Worm (Caenorhabditis elegans): ENCODE results near the gene vgln-1.

DNA sequence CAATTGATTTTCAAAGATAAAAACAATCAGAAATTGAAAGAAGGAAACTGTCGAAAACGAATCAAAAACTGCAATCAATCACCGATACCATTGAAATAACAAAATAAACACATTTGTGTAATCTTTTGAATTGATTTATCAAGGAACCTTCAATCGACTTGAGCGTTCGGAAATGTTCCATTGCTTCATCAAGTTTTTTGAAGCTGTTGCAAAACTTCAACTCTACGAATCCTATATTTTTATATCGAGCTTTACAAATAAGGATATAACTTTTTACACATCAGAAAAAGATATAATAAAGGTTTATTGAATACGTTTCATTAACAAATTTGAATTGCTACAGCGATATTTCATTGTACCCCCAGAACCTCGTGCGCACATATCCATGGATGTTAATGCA, 17.9 kb downstream of the vgln-1 start, which contains the start of gene chil-8:
- TF ChIP-seq klf-2 (GFP tag; conservative IDR thresholded peaks at IDR 0.05) (no peak), flt-1 (GFP tag; IDR thresholded peaks at IDR 0.05) (no peak), ztf-29 (GFP tag; IDR thresholded peaks at IDR 0.05) (no peak), med-1 (GFP tag; optimal IDR thresholded peaks at IDR 0.05; ENCODE audit: insufficient read depth) (no peak)

Data from whole organism, midembryonic.